Fruit fly (Drosophila melanogaster) whole organism, prepupa: Measurements from ENCODE around the gene CG43896.

Experiments
- Blimp-1 ChIP-seq: fragments of 200-800 bp; sonication (Bioruptor generic); optimal IDR thresholded peaks from 3 replicates; lab custom pipeline; 2017; ENCODE audit warnings: missing biosample characterization, missing genetic modification characterization, mild to moderate bottlenecking, moderate library complexity, missing genetic modification reagents
- CG11294 ChIP-seq: fragments of 200-800 bp; sonication (Bioruptor generic); IDR thresholded peaks from 2 replicates; pipeline ENCODE4 v1.3.6; 2022; ENCODE audit warnings: missing biosample characterization, missing genetic modification characterization
- CG11762 ChIP-seq: fragments of 200-800 bp; sonication (Bioruptor generic); optimal IDR thresholded peaks from 3 replicates; lab custom pipeline; 2016; ENCODE audit warnings: missing biosample characterization, missing genetic modification characterization; ENCODE audit not compliant: insufficient read depth
- CG11902 ChIP-seq: fragments of 200-800 bp; sonication (Bioruptor generic); optimal IDR thresholded peaks from 3 replicates; lab custom pipeline; 2016; ENCODE audit warnings: missing biosample characterization, missing genetic modification characterization
- CG1621 ChIP-seq: fragments of 200-800 bp; sonication (Bioruptor generic); optimal IDR thresholded peaks from 3 replicates; lab custom pipeline; 2018; ENCODE audit warnings: missing biosample characterization, mild to moderate bottlenecking, missing genetic modification characterization
- CG3032 ChIP-seq: fragments of 200-800 bp; optimal IDR thresholded peaks from 2 replicates; lab custom pipeline; 2019; ENCODE audit warnings: missing biosample characterization, mild to moderate bottlenecking, missing genetic modification characterization, moderate library complexity
- CG34406 ChIP-seq: fragments of 200-800 bp; sonication (Bioruptor generic); optimal IDR thresholded peaks from 3 replicates; lab custom pipeline; 2016; ENCODE audit warnings: missing biosample characterization, missing genetic modification characterization
- CG4318 ChIP-seq: fragments of 200-800 bp; sonication (Bioruptor generic); optimal IDR thresholded peaks from 3 replicates; lab custom pipeline; 2017; ENCODE audit warnings: missing biosample characterization, mild to moderate bottlenecking, missing genetic modification characterization
- CG6163 ChIP-seq: fragments of 200-800 bp; sonication (Bioruptor generic); IDR thresholded peaks from 3 replicates; pipeline ENCODE4 v1.3.6; 2022; ENCODE audit warnings: missing biosample characterization, missing genetic modification characterization
- CG6792 ChIP-seq: fragments of 200-800 bp; sonication (Bioruptor generic); optimal IDR thresholded peaks from 3 replicates; lab custom pipeline; 2016; ENCODE audit warnings: missing biosample characterization, missing genetic modification characterization
- CG6808 ChIP-seq: fragments of 200-800 bp; sonication (Bioruptor generic); optimal IDR thresholded peaks from 3 replicates; lab custom pipeline; 2017; ENCODE audit warnings: missing biosample characterization, missing genetic modification characterization, mild to moderate bottlenecking, moderate library complexity, missing genetic modification reagents
- CG7368 ChIP-seq: fragments of 200-800 bp; sonication (Bioruptor generic); optimal IDR thresholded peaks from 3 replicates; lab custom pipeline; 2016; ENCODE audit warnings: missing biosample characterization, missing genetic modification characterization
- CG8319 ChIP-seq: fragments of 200-800 bp; sonication (Bioruptor generic); optimal IDR thresholded peaks from 3 replicates; lab custom pipeline; 2016; ENCODE audit warnings: missing biosample characterization, missing genetic modification characterization
- CG9139 ChIP-seq: fragments of 200-800 bp; sonication (Bioruptor generic); optimal IDR thresholded peaks from 3 replicates; lab custom pipeline; 2017; ENCODE audit warnings: missing biosample characterization, mild to moderate bottlenecking, missing genetic modification characterization
- Eip75B ChIP-seq: fragments of 200-800 bp; sonication (Bioruptor generic); optimal IDR thresholded peaks from 3 replicates; lab custom pipeline; 2016; ENCODE audit warnings: missing biosample characterization, missing genetic modification characterization
- Eip78C ChIP-seq: fragments of 200-800 bp; sonication (Bioruptor generic); peaks from one replicate; lab custom pipeline; 2016; ENCODE audit warnings: missing biosample characterization, missing genetic modification characterization
- Eip93F ChIP-seq: fragments of 200-800 bp; sonication (Bioruptor generic); optimal IDR thresholded peaks from 2 replicates; lab custom pipeline; 2016; ENCODE audit warnings: missing biosample characterization, mild to moderate bottlenecking, missing genetic modification characterization
- Ets96B ChIP-seq: fragments of 200-800 bp; optimal IDR thresholded peaks from 2 replicates; lab custom pipeline; 2019; ENCODE audit warnings: missing biosample characterization, mild to moderate bottlenecking, missing genetic modification characterization, moderate library complexity
- Hr38 ChIP-seq: sonication (Bioruptor generic); optimal IDR thresholded peaks from 2 replicates; lab custom pipeline; 2016; ENCODE audit warnings: missing biosample characterization, missing genetic modification characterization
- Hr39 ChIP-seq: fragments of 200-800 bp; sonication (Bioruptor generic); optimal IDR thresholded peaks from 2 replicates; lab custom pipeline; 2016; ENCODE audit warnings: missing biosample characterization, missing genetic modification characterization
- Hr4 ChIP-seq: fragments of 200-800 bp; sonication (Bioruptor generic); optimal IDR thresholded peaks from 3 replicates; lab custom pipeline; 2016; ENCODE audit warnings: missing biosample characterization, missing genetic modification characterization
- Met ChIP-seq: fragments of 200-800 bp; sonication (Bioruptor generic); optimal IDR thresholded peaks from 3 replicates; lab custom pipeline; 2016; ENCODE audit warnings: missing biosample characterization, missing genetic modification characterization
- Sox102F ChIP-seq: fragments of 200-800 bp; sonication (Bioruptor generic); optimal IDR thresholded peaks from 2 replicates; lab custom pipeline; 2016; ENCODE audit warnings: missing biosample characterization, mild to moderate bottlenecking, missing genetic modification characterization
- achi ChIP-seq: fragments of 200-800 bp; sonication (Bioruptor generic); optimal IDR thresholded peaks from 3 replicates; lab custom pipeline; 2016; ENCODE audit warnings: missing biosample characterization, missing genetic modification characterization
- cyc ChIP-seq: fragments of 200-800 bp; sonication (Bioruptor generic); optimal IDR thresholded peaks from 3 replicates; lab custom pipeline; 2016; ENCODE audit warnings: missing biosample characterization, missing genetic modification characterization
- dsx ChIP-seq: fragments of 200-800 bp; optimal IDR thresholded peaks from 3 replicates; lab custom pipeline; 2019; ENCODE audit warnings: missing biosample characterization, mild to moderate bottlenecking, missing genetic modification characterization, moderate library complexity; ENCODE audit not compliant: poor library complexity, severe bottlenecking
- eg ChIP-seq: fragments of 200-800 bp; sonication (Bioruptor generic); IDR thresholded peaks from 3 replicates; pipeline ENCODE4 v1.3.6; 2022; ENCODE audit warnings: missing biosample characterization, missing genetic modification characterization
- fd85E ChIP-seq: fragments of 200-800 bp; sonication (Bioruptor generic); optimal IDR thresholded peaks from 3 replicates; lab custom pipeline; 2016; ENCODE audit warnings: missing biosample characterization, missing genetic modification characterization
- salr ChIP-seq, 2 experiments: fragments of 200-800 bp; sonication (Bioruptor generic); optimal IDR thresholded peaks; 3 replicates each; lab custom pipeline; 2016 to 2018; ENCODE audit warnings: missing biosample characterization in 2 of 2, missing genetic modification characterization in 2 of 2, mild to moderate bottlenecking in 1 of 2
- ss ChIP-seq, 2 experiments: fragments of 200-800 bp; sonication (Bioruptor generic); optimal IDR thresholded peaks; 2 replicates in 1 of 2; 3 replicates in 1 of 2; lab custom pipeline; 2017 to 2018; ENCODE audit warnings: mild to moderate bottlenecking in 2 of 2, missing biosample characterization in 2 of 2, missing genetic modification characterization in 2 of 2, moderate library complexity in 1 of 2
- svp ChIP-seq: fragments of 200-800 bp; sonication (Bioruptor generic); peaks from one replicate; lab custom pipeline; 2016; ENCODE audit warnings: missing biosample characterization, missing genetic modification characterization

The CG43896 gene

dm6 chr3L:11975811-11976210 is at the start of gene CG43896:
CG43896 (plus strand) TSS chr3L:11976111.
- TF ChIP-seq Eip75B (GFP tag; lab: Kevin White, UChicago) (no peak), CG34406 (GFP tag; lab: Kevin White, UChicago) (no peak)

- TF ChIP-seq eg (GFP tag; lab: Robert Waterston, UW) (0 out of 3 replicates have a peak, but pooled peaks have one; percentile 11), Sox102F (GFP tag; lab: Kevin White, UChicago) (no peak), ss (GFP tag; optimal IDR thresholded peaks at IDR 0.05; lab: Kevin White, UChicago) (peak in 1 of 2 experiments; percentile 42), CG6792 (GFP tag; lab: Kevin White, UChicago) (no peak), Blimp-1 (GFP tag; lab: Kevin White, UChicago) (no peak), dsx (GFP tag; lab: Kevin White, UChicago) (no peak)
- TF ChIP-seq, all 60 proteins: peak for 2
Observed at dm6 chr3L:11927287-11927743, 48.6 kb upstream of the CG43896 start, which contains the start of gene byn. byn (plus strand) TSS chr3L:11927693.

- no peak for TF ChIP-seq CG1621 (tag; lab: Kevin White, UChicago)
- no peak for TF ChIP-seq Met (GFP tag; lab: Kevin White, UChicago)
- peak; percentile 50 for TF ChIP-seq svp (GFP tag; lab: Kevin White, UChicago)
- TF ChIP-seq Ets96B (tag; lab: Kevin White, UChicago) = no peak
- TF ChIP-seq fd85E (GFP tag; lab: Kevin White, UChicago) = no peak
- no peak for TF ChIP-seq CG3032 (tag; lab: Kevin White, UChicago)
- TF ChIP-seq Hr39 (GFP tag; lab: Kevin White, UChicago) = no peak
Observed at dm6 chr3L:11931619-11932018, 44.3 kb upstream of the CG43896 start.

- TF ChIP-seq CG8319 (GFP tag; lab: Kevin White, UChicago) = no peak
- TF ChIP-seq CG11762 = no peak
- TF ChIP-seq Hr39 (GFP tag; lab: Kevin White, UChicago) = no peak
- TF ChIP-seq cyc = no peak
- no peak for TF ChIP-seq CG4318 (GFP tag; lab: Kevin White, UChicago)
- no peak for TF ChIP-seq CG11902 (GFP tag; lab: Kevin White, UChicago)
- no peak for TF ChIP-seq CG11294 (GFP tag; lab: Robert Waterston, UW)
- TF ChIP-seq CG6163 (GFP tag; lab: Robert Waterston, UW) = no peak
- TF ChIP-seq Eip93F (GFP tag; lab: Kevin White, UChicago) = no peak
- TF ChIP-seq salr (GFP tag; optimal IDR thresholded peaks at IDR 0.05; lab: Kevin White, UChicago) = no peak
- TF ChIP-seq Eip75B (GFP tag; lab: Kevin White, UChicago) = no peak
- TF ChIP-seq CG1621 (tag; lab: Kevin White, UChicago) = no peak
- TF ChIP-seq CG7368 (GFP tag; lab: Kevin White, UChicago) = no peak
- TF ChIP-seq CG6792 (GFP tag; lab: Kevin White, UChicago) = no peak
- no peak for TF ChIP-seq CG9139 (GFP tag; lab: Kevin White, UChicago)
Observed at dm6 chr3L:11937270-11937669, 38.6 kb upstream of the CG43896 start.

dm6 chr3L:11938716-11939115 is 37.2 kb upstream of the CG43896 start, which contains the start of gene CG44837:
CG44837 (minus strand) TSS chr3L:11938872.
- TF ChIP-seq Hr4 (no peak), CG8319 (GFP tag; lab: Kevin White, UChicago) (no peak), Eip93F (GFP tag; lab: Kevin White, UChicago) (no peak), achi (GFP tag; lab: Kevin White, UChicago) (no peak), CG6808 (GFP tag; lab: Kevin White, UChicago) (no peak), Eip78C (GFP tag; lab: Kevin White, UChicago) (no peak), CG9139 (GFP tag; lab: Kevin White, UChicago) (no peak), Hr38 (GFP tag; lab: Kevin White, UChicago) (no peak)
